Fruit fly (Drosophila melanogaster) whole organism, embryonic: ENCODE measurements at regions not wholly inside any gene's neighbourhood (a gene's known extent, or its start where the extent isn't known, plus 50 kb on each side); places are given as distances from the start of the nearest gene placed in this dataset.
A peak's percentile ranks its signal among the peaks of the same experiment; 100 is the strongest.
"Not testable (repeated sequence)": the region's sequence is repeated elsewhere in the genome, so short reads cannot be mapped to it uniquely, and the experiment has no call there.

Experiments used
- CG11456 ChIP-seq: fragments of 200-800 bp; sonication (Bioruptor generic); IDR thresholded peaks from 3 replicates; pipeline ENCODE4 v1.3.6; 2022; ENCODE audit warnings: missing biosample characterization, missing genetic modification characterization
- CG11560 ChIP-seq: fragments of 200-800 bp; sonication (Bioruptor generic); IDR thresholded peaks from 3 replicates; pipeline ENCODE4 v1.3.6; 2022; ENCODE audit warnings: missing biosample characterization, missing genetic modification characterization
- CG14667 ChIP-seq: fragments of 200-800 bp; sonication (Bioruptor generic); IDR thresholded peaks from 2 replicates; pipeline ENCODE4 v1.3.6; 2022; ENCODE audit warnings: missing biosample characterization, missing genetic modification characterization
- CG32532 ChIP-seq: fragments of 200-800 bp; sonication (Bioruptor generic); IDR thresholded peaks from 2 replicates; pipeline ENCODE4 v1.3.6; 2022; ENCODE audit warnings: missing biosample characterization, missing genetic modification characterization
- CG3726 ChIP-seq: fragments of 200-800 bp; sonication (Bioruptor generic); IDR thresholded peaks from 3 replicates; pipeline ENCODE4, ENCODE4 v1.3.6; 2022; ENCODE audit warnings: missing biosample characterization, missing genetic modification characterization
- CG4404 ChIP-seq: fragments of 200-800 bp; sonication (Bioruptor generic); IDR thresholded peaks from 2 replicates; pipeline ENCODE4 v1.3.6; 2022; ENCODE audit warnings: missing biosample characterization, missing genetic modification characterization
- CG6175 ChIP-seq: fragments of 200-800 bp; sonication (Bioruptor generic); IDR thresholded peaks from 3 replicates; pipeline ENCODE4 v1.3.6; 2022; ENCODE audit warnings: missing biosample characterization, missing genetic modification characterization
- CG6689 ChIP-seq: fragments of 200-800 bp; sonication (Bioruptor generic); IDR thresholded peaks from 2 replicates; pipeline ENCODE4 v1.3.6; 2022; ENCODE audit warnings: missing biosample characterization, missing genetic modification characterization
- CG8765 ChIP-seq: fragments of 200-800 bp; sonication (Bioruptor generic); IDR thresholded peaks from 2 replicates; pipeline ENCODE4 v1.3.6; 2022; ENCODE audit warnings: missing biosample characterization, missing genetic modification characterization
- CG9215 ChIP-seq: fragments of 200-800 bp; sonication (Bioruptor generic); IDR thresholded peaks from 2 replicates; pipeline ENCODE4 v1.3.6; 2022; ENCODE audit warnings: missing biosample characterization, missing genetic modification characterization
- Doc2 ChIP-seq: fragments of 200-800 bp; sonication (Bioruptor generic); IDR thresholded peaks from 2 replicates; pipeline ENCODE4 v1.3.6; 2022; ENCODE audit warnings: missing biosample characterization, missing genetic modification characterization
- Dref ChIP-seq: fragments of 200-800 bp; sonication (Bioruptor generic); IDR thresholded peaks from 2 replicates; pipeline ENCODE4 v1.3.6; 2022; ENCODE audit warnings: missing biosample characterization, missing genetic modification characterization
- Gsc ChIP-seq: fragments of 200-800 bp; sonication (Bioruptor generic); IDR thresholded peaks from 2 replicates; pipeline ENCODE4 v1.3.6; 2022; ENCODE audit warnings: missing biosample characterization, missing genetic modification characterization
- Lim3 ChIP-seq: fragments of 200-800 bp; sonication (Bioruptor generic); IDR thresholded peaks from 2 replicates; pipeline ENCODE4 v1.3.6; 2022; ENCODE audit warnings: missing biosample characterization, missing genetic modification characterization
- Mrtf ChIP-seq: fragments of 200-800 bp; sonication (Bioruptor generic); IDR thresholded peaks from 3 replicates; pipeline ENCODE4 v1.3.6; 2022; ENCODE audit warnings: missing biosample characterization, missing genetic modification characterization
- NFAT ChIP-seq: fragments of 200-800 bp; sonication (Bioruptor generic); IDR thresholded peaks from 2 replicates; pipeline ENCODE4 v1.3.6; 2022; ENCODE audit warnings: missing biosample characterization, missing genetic modification characterization
- Ptx1 ChIP-seq: fragments of 200-800 bp; sonication (Bioruptor generic); IDR thresholded peaks from 2 replicates; pipeline ENCODE4 v1.3.6; 2022; ENCODE audit warnings: missing biosample characterization, missing genetic modification characterization
- Rx ChIP-seq: fragments of 200-800 bp; sonication (Bioruptor generic); IDR thresholded peaks from 2 replicates; pipeline ENCODE4 v1.3.6; 2022; ENCODE audit warnings: missing biosample characterization, missing genetic modification characterization
- al ChIP-seq: fragments of 200-800 bp; sonication (Bioruptor generic); IDR thresholded peaks from 2 replicates; pipeline ENCODE4 v1.3.6; 2022; ENCODE audit warnings: missing biosample characterization, missing genetic modification characterization
- dan ChIP-seq: fragments of 200-800 bp; sonication (Bioruptor generic); IDR thresholded peaks from 2 replicates; pipeline ENCODE4 v1.3.6; 2022; ENCODE audit warnings: missing biosample characterization, missing genetic modification characterization
- danr ChIP-seq: fragments of 200-800 bp; sonication (Bioruptor generic); IDR thresholded peaks from 2 replicates; pipeline ENCODE4 v1.3.6; 2022; ENCODE audit warnings: missing biosample characterization, missing genetic modification characterization
- jigr1 ChIP-seq: fragments of 200-800 bp; sonication (Bioruptor generic); IDR thresholded peaks from 3 replicates; pipeline ENCODE4 v1.3.6; 2022; ENCODE audit warnings: missing biosample characterization, missing genetic modification characterization
- lov ChIP-seq, 2 experiments: fragments of 200-800 bp in 1 of 2; fragments of >200 bp in 1 of 2; sonication (Bioruptor generic) in 1 of 2; IDR thresholded peaks in 1 of 2; optimal IDR thresholded peaks in 1 of 2; 2 replicates in 1 of 2; 3 replicates in 1 of 2; pipeline versions ENCODE4 v1.3.6 to Lab custom; 2017 to 2022; ENCODE audit warnings: missing biosample characterization in 1 of 2, missing genetic modification characterization in 1 of 2
- ttk ChIP-seq: fragments of 200-800 bp; sonication (Bioruptor generic); IDR thresholded peaks from 2 replicates; pipeline ENCODE4 v2.1.2; 2022; ENCODE audit warnings: missing biosample characterization, missing genetic modification characterization

DNA sequence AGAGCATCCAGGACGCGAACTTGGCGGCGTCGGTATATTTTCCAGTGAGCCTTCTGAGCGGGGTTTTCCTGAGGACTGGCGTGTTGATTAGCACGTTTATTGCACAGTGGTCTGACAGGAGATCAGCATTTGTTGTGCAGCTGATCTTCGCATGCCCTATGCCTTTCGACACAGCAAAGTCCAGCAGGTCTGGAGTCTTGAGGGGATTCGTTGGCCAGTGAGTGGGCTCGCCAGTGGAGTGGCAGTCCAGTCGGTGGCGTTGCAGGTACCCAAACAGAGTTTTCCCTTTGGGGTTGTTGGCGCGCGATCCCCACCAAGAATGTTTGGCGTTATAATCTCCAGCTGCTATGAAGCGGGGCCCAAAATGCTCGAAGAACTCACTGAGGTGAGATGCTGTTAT lies 83.5 kb upstream of the DIP1 start:
- TF ChIP-seq lov (optimal IDR thresholded peaks at IDR 0.05; lab: Kevin White, UChicago): not testable (repeated sequence)
- 0 out of 3 replicates have a peak, but pooled peaks have one; percentile 49 for TF ChIP-seq lov (GFP tag; IDR thresholded peaks at IDR 0.05; lab: Robert Waterston, UW)
- peak; percentile 22; the same call in 1 of the 2 replicates for TF ChIP-seq danr (GFP tag; lab: Robert Waterston, UW)
- peak; percentile 56; the same call in 1 of the 3 replicates for TF ChIP-seq CG3726 (GFP tag; lab: Robert Waterston, UW)
- TF ChIP-seq ttk (GFP tag; lab: Robert Waterston, UW): peak; percentile 52; the same call in 1 of the 2 replicates
- peak; percentile 53; the same call in 1 of the 2 replicates for TF ChIP-seq Ptx1
- TF ChIP-seq Mrtf: peak; percentile 76; the same call in 2 of the 3 replicates
- TF ChIP-seq CG32532 (GFP tag; lab: Robert Waterston, UW): 0 out of 2 replicates have a peak, but pooled peaks have one; percentile 15
- TF ChIP-seq CG6175 (GFP tag; lab: Robert Waterston, UW): peak; percentile 44; the same call in 1 of the 3 replicates
- 0 out of 2 replicates have a peak, but pooled peaks have one; percentile 32 for TF ChIP-seq Rx (GFP tag; lab: Robert Waterston, UW)
- TF ChIP-seq jigr1 (GFP tag; lab: Robert Waterston, UW): peak; percentile 87; the same call in 2 of the 3 replicates
- peak; percentile 54; the same call in 1 of the 2 replicates for TF ChIP-seq CG9215 (GFP tag; lab: Robert Waterston, UW)
- TF ChIP-seq al (GFP tag; lab: Robert Waterston, UW): peak; percentile 18; the same call in 1 of the 2 replicates
- peak; percentile 72; the same call in 2 of the 3 replicates for TF ChIP-seq CG11456 (GFP tag; lab: Robert Waterston, UW)
- TF ChIP-seq CG14667: peak; percentile 82; the same call in 1 of the 2 replicates
- peak; percentile 52; the same call in 1 of the 2 replicates for TF ChIP-seq Doc2 (GFP tag; lab: Robert Waterston, UW)
- TF ChIP-seq CG8765 (GFP tag; lab: Robert Waterston, UW): peak; percentile 67; the same call in 1 of the 2 replicates
- TF ChIP-seq NFAT: peak; percentile 74; the same call in 1 of the 2 replicates
- TF ChIP-seq CG4404 (GFP tag; lab: Robert Waterston, UW): peak; percentile 60
- TF ChIP-seq dan (GFP tag; lab: Robert Waterston, UW): peak; percentile 86
- TF ChIP-seq Dref (GFP tag; lab: Robert Waterston, UW): peak; percentile 50
- TF ChIP-seq Lim3 (GFP tag; lab: Robert Waterston, UW): peak; percentile 60; the same call in 1 of the 2 replicates
- peak; percentile 21; the same call in 1 of the 3 replicates for TF ChIP-seq CG11560 (tag; lab: Robert Waterston, UW)
- peak; percentile 88 for TF ChIP-seq Gsc (GFP tag; lab: Robert Waterston, UW)
- TF ChIP-seq CG6689 (GFP tag; lab: Robert Waterston, UW): 0 out of 2 replicates have a peak, but pooled peaks have one; percentile 16
